Fruit fly (Drosophila melanogaster) whole organism, embryonic: ENCODE data around the gene CG12643.
A peak's percentile ranks its signal among the peaks of the same experiment; 100 is the strongest.

Source experiments
- B-H1 ChIP-seq: fragments of 200-800 bp; sonication (Bioruptor generic); IDR thresholded peaks from 3 replicates; pipeline ENCODE4 v1.3.6; 2022; ENCODE audit warnings: missing biosample characterization, missing genetic modification characterization
- BEAF-32 ChIP-seq: fragments of 200-800 bp; sonication (Bioruptor generic); optimal IDR thresholded peaks from 3 replicates; lab custom pipeline; 2017; ENCODE audit warnings: missing biosample characterization, missing genetic modification characterization, mild to moderate bottlenecking, moderate library complexity, missing genetic modification reagents
- CG10366 ChIP-seq: fragments of 200-800 bp; sonication (Bioruptor generic); IDR thresholded peaks from 2 replicates; pipeline ENCODE4 v1.3.6; 2022; ENCODE audit warnings: missing biosample characterization, missing genetic modification characterization
- CG10654 ChIP-seq: fragments of 200-800 bp; sonication (Bioruptor generic); optimal IDR thresholded peaks from 2 replicates; lab custom pipeline; 2016; ENCODE audit warnings: missing biosample characterization, missing genetic modification characterization
- CG11560 ChIP-seq: fragments of 200-800 bp; sonication (Bioruptor generic); IDR thresholded peaks from 3 replicates; pipeline ENCODE4 v1.3.6; 2022; ENCODE audit warnings: missing biosample characterization, missing genetic modification characterization
- CG11696 ChIP-seq: fragments of 200-800 bp; sonication (Bioruptor generic); IDR thresholded peaks from 2 replicates; pipeline ENCODE4 v1.3.6; 2022; ENCODE audit warnings: missing biosample characterization, missing genetic modification characterization
- CG11723 ChIP-seq: fragments of 200-800 bp; sonication (Bioruptor generic); optimal IDR thresholded peaks from 2 replicates; lab custom pipeline; 2017; ENCODE audit warnings: missing biosample characterization, mild to moderate bottlenecking, missing genetic modification characterization
- CG12104 ChIP-seq: fragments of 200-800 bp; sonication (Bioruptor generic); optimal IDR thresholded peaks from 3 replicates; lab custom pipeline; 2016; ENCODE audit warnings: missing biosample characterization, missing genetic modification characterization
- CG14965 ChIP-seq: fragments of 200-800 bp; sonication (Bioruptor generic); optimal IDR thresholded peaks from 2 replicates; lab custom pipeline; 2016; ENCODE audit warnings: missing biosample characterization, missing genetic modification characterization, borderline replicate concordance
- CG1603 ChIP-seq: fragments of 200-800 bp; sonication (Bioruptor generic); optimal IDR thresholded peaks from 2 replicates; lab custom pipeline; 2019; ENCODE audit warnings: missing biosample characterization, mild to moderate bottlenecking, missing genetic modification characterization, moderate library complexity
- CG17186 ChIP-seq: fragments of 200-800 bp; sonication (Bioruptor generic); optimal IDR thresholded peaks from 3 replicates; lab custom pipeline; 2017; ENCODE audit warnings: missing biosample characterization, missing genetic modification reagents, missing genetic modification characterization
- CG17829 ChIP-seq: fragments of 200-800 bp; optimal IDR thresholded peaks from 2 replicates; lab custom pipeline; 2019; ENCODE audit warnings: missing biosample characterization, mild to moderate bottlenecking, missing genetic modification characterization, moderate library complexity
- CG18262 ChIP-seq: fragments of 200-800 bp; optimal IDR thresholded peaks from 3 replicates; lab custom pipeline; 2019; ENCODE audit warnings: missing biosample characterization, mild to moderate bottlenecking, missing genetic modification characterization, moderate library complexity
- CG30403 ChIP-seq: fragments of 200-800 bp; sonication (Bioruptor generic); optimal IDR thresholded peaks from 3 replicates; lab custom pipeline; 2016; ENCODE audit warnings: missing biosample characterization, missing genetic modification characterization
- CG3407 ChIP-seq: fragments of 200-800 bp; sonication (Bioruptor generic); optimal IDR thresholded peaks from 2 replicates; lab custom pipeline; 2018; ENCODE audit warnings: missing biosample characterization, mild to moderate bottlenecking, missing genetic modification characterization
- CG5180 ChIP-seq: fragments of 200-800 bp; sonication (Bioruptor generic); optimal IDR thresholded peaks from 3 replicates; lab custom pipeline; 2017; ENCODE audit warnings: missing biosample characterization, missing genetic modification characterization, mild to moderate bottlenecking, moderate library complexity, missing genetic modification reagents
- CG6254 ChIP-seq: fragments of 200-800 bp; sonication (Bioruptor generic); optimal IDR thresholded peaks from 3 replicates; lab custom pipeline; 2017; ENCODE audit warnings: mild to moderate bottlenecking, missing biosample characterization, missing genetic modification reagents, missing genetic modification characterization
- CG6654 ChIP-seq: fragments of 200-800 bp; sonication (Bioruptor generic); optimal IDR thresholded peaks from 2 replicates; lab custom pipeline; 2017; ENCODE audit warnings: missing biosample characterization, mild to moderate bottlenecking, missing genetic modification characterization
- CG8765 ChIP-seq: fragments of 200-800 bp; sonication (Bioruptor generic); IDR thresholded peaks from 2 replicates; pipeline ENCODE4 v1.3.6; 2022; ENCODE audit warnings: missing biosample characterization, missing genetic modification characterization
- D19B ChIP-seq: fragments of 200-800 bp; sonication (Bioruptor generic); optimal IDR thresholded peaks from 2 replicates; lab custom pipeline; 2017; ENCODE audit warnings: missing biosample characterization, mild to moderate bottlenecking, missing genetic modification characterization
- Dll ChIP-seq: fragments of 200-800 bp; sonication (Bioruptor generic); IDR thresholded peaks from 4 replicates; pipeline ENCODE4 v1.3.6; 2022; ENCODE audit warnings: missing biosample characterization, missing genetic modification characterization; ENCODE audit not compliant: partially characterized antibody
- GATAe ChIP-seq: fragments of 200-800 bp; sonication (Bioruptor generic); conservative IDR thresholded peaks from 2 replicates; pipeline ENCODE4 v1.3.6; 2022; ENCODE audit warnings: missing biosample characterization, missing genetic modification characterization
- H15 ChIP-seq: fragments of 200-800 bp; sonication (Bioruptor generic); IDR thresholded peaks from 3 replicates; pipeline ENCODE4 v1.3.6; 2022; ENCODE audit warnings: missing biosample characterization, missing genetic modification characterization
- HmgD ChIP-seq: fragments of 200-800 bp; sonication (Bioruptor generic); optimal IDR thresholded peaks from 3 replicates; lab custom pipeline; 2016; ENCODE audit warnings: missing biosample characterization, missing genetic modification characterization
- HmgZ ChIP-seq: fragments of 200-800 bp; sonication (Bioruptor generic); optimal IDR thresholded peaks from 2 replicates; lab custom pipeline; 2018; ENCODE audit warnings: missing biosample characterization, mild to moderate bottlenecking, missing genetic modification characterization
- Jarid2 ChIP-seq: fragments of 200-800 bp; sonication (Bioruptor generic); optimal IDR thresholded peaks from 3 replicates; lab custom pipeline; 2017; ENCODE audit warnings: mild to moderate bottlenecking, missing biosample characterization, missing genetic modification reagents, missing genetic modification characterization
- MBD-R2 ChIP-seq: fragments of 200-800 bp; sonication (Bioruptor generic); IDR thresholded peaks from 2 replicates; pipeline ENCODE4 v1.3.6; 2022; ENCODE audit warnings: missing biosample characterization, missing genetic modification characterization
- Scr ChIP-seq: fragments of 200-800 bp; sonication (Bioruptor generic); IDR thresholded peaks from 2 replicates; pipeline ENCODE4 v1.3.6; 2022; ENCODE audit warnings: missing biosample characterization, missing genetic modification characterization; ENCODE audit not compliant: partially characterized antibody
- Usf ChIP-seq: fragments of 200-800 bp; sonication (Bioruptor generic); optimal IDR thresholded peaks from 2 replicates; lab custom pipeline; 2017; ENCODE audit warnings: missing genotype, missing biosample characterization, missing genetic modification characterization
- chinmo ChIP-seq: fragments of 200-800 bp; sonication (Bioruptor generic); IDR thresholded peaks from 4 replicates; pipeline ENCODE4 v1.3.6; 2022; ENCODE audit warnings: missing biosample characterization, missing genetic modification characterization; ENCODE audit not compliant: partially characterized antibody
- corto ChIP-seq: fragments of 200-800 bp; sonication (Bioruptor generic); optimal IDR thresholded peaks from 2 replicates; lab custom pipeline; 2016; ENCODE audit warnings: missing biosample characterization, mild to moderate bottlenecking, missing genetic modification characterization, moderate library complexity
- crc ChIP-seq: fragments of 200-800 bp; sonication (Bioruptor generic); optimal IDR thresholded peaks from 2 replicates; lab custom pipeline; 2016; ENCODE audit warnings: missing biosample characterization, missing genetic modification characterization
- fd102C ChIP-seq: fragments of 200-800 bp; sonication (Bioruptor generic); optimal IDR thresholded peaks from 2 replicates; lab custom pipeline; 2018; ENCODE audit warnings: missing biosample characterization, mild to moderate bottlenecking, missing genetic modification characterization, moderate library complexity
- fru ChIP-seq: fragments of >200 bp; optimal IDR thresholded peaks from 2 replicates; lab custom pipeline; 2017
- ftz-f1 ChIP-seq: fragments of 200-800 bp; sonication (Bioruptor generic); optimal IDR thresholded peaks from 2 replicates; lab custom pipeline; 2016; ENCODE audit warnings: missing biosample characterization, missing genetic modification characterization
- gem ChIP-seq: fragments of 200-800 bp; sonication (Bioruptor generic); optimal IDR thresholded peaks from 2 replicates; lab custom pipeline; 2019; ENCODE audit warnings: missing biosample characterization, mild to moderate bottlenecking, missing genetic modification characterization, moderate library complexity
- her ChIP-seq: fragments of 200-800 bp; sonication (Bioruptor generic); optimal IDR thresholded peaks from 2 replicates; lab custom pipeline; 2016; ENCODE audit warnings: missing biosample characterization, missing genetic modification characterization
- lilli ChIP-seq: fragments of 200-800 bp; sonication (Bioruptor generic); optimal IDR thresholded peaks from 3 replicates; lab custom pipeline; 2016; ENCODE audit warnings: missing biosample characterization, missing genetic modification characterization
- lola ChIP-seq, 3 experiments: fragments of >200 bp in 2 of 3; fragments of 200-800 bp in 1 of 3; sonication (Bioruptor generic) in 1 of 3; optimal IDR thresholded peaks; 2 replicates each; lab custom pipeline; 2017 to 2019; ENCODE audit warnings: missing biosample characterization in 3 of 3, missing genetic modification characterization in 3 of 3, mild to moderate bottlenecking in 1 of 3, moderate library complexity in 1 of 3
- mld ChIP-seq: fragments of 200-800 bp; sonication (Bioruptor generic); IDR thresholded peaks from 3 replicates; pipeline ENCODE4 v1.3.6; 2022; ENCODE audit warnings: missing biosample characterization, missing genetic modification characterization; ENCODE audit not compliant: partially characterized antibody
- psq ChIP-seq: fragments of 200-800 bp; sonication (Bioruptor generic); optimal IDR thresholded peaks from 2 replicates; lab custom pipeline; 2017; ENCODE audit warnings: missing biosample characterization, missing genetic modification characterization
- ranshi ChIP-seq: fragments of 200-800 bp; sonication (Bioruptor generic); IDR thresholded peaks from 2 replicates; pipeline ENCODE4 v1.3.6; 2022; ENCODE audit warnings: missing biosample characterization, missing genetic modification characterization
- sens ChIP-seq: fragments of 200-800 bp; sonication (Bioruptor generic); peaks from one replicate; lab custom pipeline; 2016; ENCODE audit warnings: missing biosample characterization, missing genetic modification characterization
- stwl ChIP-seq: fragments of 200-800 bp; sonication (Bioruptor generic); optimal IDR thresholded peaks from 3 replicates; lab custom pipeline; 2018; ENCODE audit warnings: missing biosample characterization, mild to moderate bottlenecking, missing genetic modification characterization, moderate library complexity
- sug ChIP-seq: fragments of 200-800 bp; optimal IDR thresholded peaks from 2 replicates; lab custom pipeline; 2019; ENCODE audit warnings: missing biosample characterization, mild to moderate bottlenecking, missing genetic modification characterization, moderate library complexity
- toy ChIP-seq: fragments of 200-800 bp; sonication (Bioruptor generic); IDR thresholded peaks from 2 replicates; pipeline ENCODE4 v1.3.6; 2022; ENCODE audit warnings: missing biosample characterization, missing genetic modification characterization
- vfl ChIP-seq: fragments of 200-800 bp; sonication (Bioruptor generic); optimal IDR thresholded peaks from 2 replicates; lab custom pipeline; 2016; ENCODE audit warnings: missing biosample characterization, missing genetic modification characterization
- wor ChIP-seq: fragments of 200-800 bp; sonication (Bioruptor generic); IDR thresholded peaks from 2 replicates; pipeline ENCODE4 v1.3.6; 2022; ENCODE audit warnings: missing biosample characterization, missing genetic modification characterization
- z ChIP-seq: fragments of 200-800 bp; sonication (Bioruptor generic); IDR thresholded peaks from 3 replicates; pipeline ENCODE4 v1.3.6; 2022; ENCODE audit warnings: missing biosample characterization, missing genetic modification characterization

CG12643 gene

dm6 chrX:10265213-10266017, at the start of gene CG12643 (continued):
- TF ChIP-seq toy (GFP tag; lab: Robert Waterston, UW): peak; percentile 85
- peak; percentile 84 for TF ChIP-seq CG17186 (GFP tag; lab: Kevin White, UChicago)
- TF ChIP-seq CG10654 (GFP tag; lab: Kevin White, UChicago): peak; percentile 89
- TF ChIP-seq CG5180 (GFP tag; lab: Kevin White, UChicago): peak; percentile 70
- peak; percentile 66 for TF ChIP-seq MBD-R2 (GFP tag; lab: Robert Waterston, UW)
- TF ChIP-seq vfl (GFP tag; lab: Kevin White, UChicago): peak; percentile 75
- no peak for TF ChIP-seq fru
- TF ChIP-seq HmgD (GFP tag; lab: Kevin White, UChicago): peak; percentile 94
- TF ChIP-seq fd102C: no peak
- peak; percentile 65 for TF ChIP-seq CG6254 (GFP tag; lab: Kevin White, UChicago)
- TF ChIP-seq ftz-f1: peak; percentile 50
- TF ChIP-seq mld (GFP tag; lab: Robert Waterston, UW): no peak
- peak; percentile 81 for TF ChIP-seq sug
- TF ChIP-seq B-H1 (GFP tag; lab: Robert Waterston, UW): peak; percentile 86
- TF ChIP-seq chinmo (GFP tag; lab: Robert Waterston, UW): peak; percentile 54; the same call in 1 of the 4 replicates
- peak; percentile 99 for TF ChIP-seq sens (GFP tag; lab: Kevin White, UChicago)
- TF ChIP-seq CG8765: peak; percentile 60; the same call in 1 of the 2 replicates
- 0 out of 3 replicates have a peak, but pooled peaks have one; percentile 31 for TF ChIP-seq z (GFP tag; lab: Robert Waterston, UW)
- peak; percentile 93 for TF ChIP-seq ranshi
- TF ChIP-seq CG12104 (GFP tag; lab: Kevin White, UChicago): peak; percentile 55
- TF ChIP-seq HmgZ (tag; lab: Kevin White, UChicago): peak; percentile 79
- peak; percentile 88 for TF ChIP-seq CG30403 (GFP tag; lab: Kevin White, UChicago)
- TF ChIP-seq Usf (GFP tag; lab: Kevin White, UChicago): peak; percentile 50
- TF ChIP-seq crc (GFP tag; lab: Kevin White, UChicago): peak; percentile 85
- peak; percentile 76 for TF ChIP-seq CG11560
- peak; percentile 17 for TF ChIP-seq Jarid2
- peak; percentile 94 for TF ChIP-seq H15 (GFP tag; lab: Robert Waterston, UW)
- peak; percentile 75 for TF ChIP-seq CG14965
- TF ChIP-seq lola (GFP tag; optimal IDR thresholded peaks at IDR 0.05; lab: Kevin White, UChicago): peak in 1 of 3 experiments; percentile 86
- peak; percentile 88 for TF ChIP-seq GATAe (GFP tag; lab: Robert Waterston, UW)
- TF ChIP-seq stwl (tag; lab: Kevin White, UChicago): no peak
- TF ChIP-seq corto (GFP tag; lab: Kevin White, UChicago): peak; percentile 75
- TF ChIP-seq CG1603 (tag; lab: Kevin White, UChicago): peak; percentile 97
- peak; percentile 72 for TF ChIP-seq CG11696
- peak; percentile 94 for TF ChIP-seq her (GFP tag; lab: Kevin White, UChicago)
- peak; percentile 95 for TF ChIP-seq CG10366
- TF ChIP-seq CG11723 (GFP tag; lab: Kevin White, UChicago): peak; percentile 66
- peak; percentile 88 for TF ChIP-seq lilli (GFP tag; lab: Kevin White, UChicago)
- no peak for TF ChIP-seq Scr (GFP tag; lab: Robert Waterston, UW)
- peak; percentile 6 for TF ChIP-seq BEAF-32 (GFP tag; lab: Kevin White, UChicago)
- peak; percentile 70 for TF ChIP-seq psq (GFP tag; lab: Kevin White, UChicago)
- TF ChIP-seq CG17829 (tag; lab: Kevin White, UChicago): peak; percentile 67
- TF ChIP-seq CG3407 (GFP tag; lab: Kevin White, UChicago): peak; percentile 85
- peak; percentile 88 for TF ChIP-seq wor
- TF ChIP-seq D19B: peak; percentile 97
- peak; percentile 80 for TF ChIP-seq CG18262 (tag; lab: Kevin White, UChicago)
- TF ChIP-seq CG6654: peak; percentile 66
- TF ChIP-seq gem (tag; lab: Kevin White, UChicago): peak; percentile 89
- no peak for TF ChIP-seq Dll (GFP tag; lab: Robert Waterston, UW)
